Worm (Caenorhabditis elegans): Measurements from ENCODE around the gene vit-4.

- TF ChIP-seq ztf-23 (GFP tag; IDR thresholded peaks at IDR 0.05) (no peak), klf-2 (GFP tag; conservative IDR thresholded peaks at IDR 0.05) (no peak), tab-1 (GFP tag; IDR thresholded peaks at IDR 0.05) (no peak), flt-1 (GFP tag; IDR thresholded peaks at IDR 0.05) (no peak), cog-1 (tag; optimal IDR thresholded peaks at IDR 0.05) (no peak), med-1 (GFP tag; optimal IDR thresholded peaks at IDR 0.05; ENCODE audit: insufficient read depth) (no peak), T22C8.4 (GFP tag; IDR thresholded peaks at IDR 0.05) (no peak), ztf-29 (GFP tag; IDR thresholded peaks at IDR 0.05) (no peak), ref-1 (GFP tag; conservative IDR thresholded peaks at IDR 0.05) (no peak)
Measured at ce11 chrX:3590510-3590909, 26.7 kb upstream of the vit-4 start.
